Worm (Caenorhabditis elegans): ENCODE data around the gene nhr-236.

nhr-236 gene

ce11 chrIV:2327317-2327716, 2.1 kb downstream of the nhr-236 start:
- peak; percentile 59; the same call in 1 of the 2 replicates for TF ChIP-seq pha-4 (GFP tag; IDR thresholded peaks at IDR 0.05)
- no peak for TF ChIP-seq pha-4 (tag; optimal IDR thresholded peaks at IDR 0.05)
- 0 out of 2 replicates have a peak, but pooled peaks have one; percentile 7 for TF ChIP-seq Y48G9A.11 (GFP tag; IDR thresholded peaks at IDR 0.05)
- TF ChIP-seq zfp-3 (GFP tag; conservative IDR thresholded peaks at IDR 0.05): 0 out of 2 replicates have a peak, but pooled peaks have one; percentile 32
- TF ChIP-seq nhr-77 (tag; optimal IDR thresholded peaks at IDR 0.05): no peak
- TF ChIP-seq F26F4.8 (GFP tag; conservative IDR thresholded peaks at IDR 0.05): 0 out of 2 replicates have a peak, but pooled peaks have one; percentile 5
- no peak for TF ChIP-seq skn-1 (tag; optimal IDR thresholded peaks at IDR 0.05)
- TF ChIP-seq T26A8.4 (GFP tag; IDR thresholded peaks at IDR 0.05): 0 out of 2 replicates have a peak, but pooled peaks have one; percentile 17
- TF ChIP-seq mes-2 (tag; optimal IDR thresholded peaks at IDR 0.05; ENCODE audit: poor library complexity, severe bottlenecking): peak; percentile 6
- peak; percentile 57; the same call in 1 of the 2 replicates for TF ChIP-seq lim-7 (GFP tag; IDR thresholded peaks at IDR 0.05)
- peak in 1 of 2 experiments; percentile 96 for TF ChIP-seq unc-62 (GFP tag; optimal IDR thresholded peaks at IDR 0.05 in 1 of 2)
- TF ChIP-seq unc-62 (tag; optimal IDR thresholded peaks at IDR 0.05): no peak
- TF ChIP-seq ceh-28 (tag; optimal IDR thresholded peaks at IDR 0.05): peak; percentile 16
- no peak for TF ChIP-seq lsy-2 (tag; optimal IDR thresholded peaks at IDR 0.05)

- TF ChIP-seq unc-62 (GFP tag; optimal IDR thresholded peaks at IDR 0.05 in 1 of 2) (peak in 1 of 2 experiments; percentile 28), unc-62 (tag; optimal IDR thresholded peaks at IDR 0.05) (no peak), aly-2 (tag; optimal IDR thresholded peaks at IDR 0.05) (no peak)
Observed at ce11 chrIV:2322998-2323397, 6.4 kb downstream of the nhr-236 start, which contains the start of gene nsy-4. TSS of gene nsy-4 (plus strand) at chrIV:2323271.

- no peak for TF ChIP-seq nhr-42 (GFP tag; IDR thresholded peaks at IDR 0.05)
Observed at ce11 chrIV:2321546-2321945, 7.9 kb downstream of the nhr-236 start.

- TF ChIP-seq aha-1 (tag) (peak; percentile 92), nhr-237 (tag; optimal IDR thresholded peaks at IDR 0.05) (no peak)
Observed at ce11 chrIV:2320009-2320408, 9.4 kb downstream of the nhr-236 start.

- TF ChIP-seq mxl-2 (GFP tag; conservative IDR thresholded peaks at IDR 0.05): no peak
- TF ChIP-seq mdl-1 (tag; optimal IDR thresholded peaks at IDR 0.05): peak in 1 of 2 experiments; percentile 31
- TF ChIP-seq hmg-1.1 (GFP tag; IDR thresholded peaks at IDR 0.05): peak; percentile 84
- peak; percentile 73 for TF ChIP-seq dpl-1 (GFP tag; optimal IDR thresholded peaks at IDR 0.05)
- TF ChIP-seq T20F7.1 (GFP tag; optimal IDR thresholded peaks at IDR 0.05): peak; percentile 43
- no peak for TF ChIP-seq nhr-6 (tag; optimal IDR thresholded peaks at IDR 0.05)
- peak in 1 of 2 experiments; percentile 27 for TF ChIP-seq hif-1 (tag; optimal IDR thresholded peaks at IDR 0.05)
- TF ChIP-seq lin-13 (GFP tag; optimal IDR thresholded peaks at IDR 0.05): peak; percentile 88
- TF ChIP-seq nhr-41 (GFP tag; IDR thresholded peaks at IDR 0.05): no peak
- no peak for TF ChIP-seq fkh-10 (GFP tag; optimal IDR thresholded peaks at IDR 0.05)
- TF ChIP-seq ztf-7 (tag; optimal IDR thresholded peaks at IDR 0.05): no peak
- no peak for TF ChIP-seq aly-2 (tag; optimal IDR thresholded peaks at IDR 0.05)
- no peak for TF ChIP-seq dmd-9 (GFP tag; IDR thresholded peaks at IDR 0.05)
- no peak for TF ChIP-seq ceh-62 (tag; optimal IDR thresholded peaks at IDR 0.05)
- peak; percentile 61 to 63 for TF ChIP-seq lsy-2 (tag; optimal IDR thresholded peaks at IDR 0.05)
- peak; percentile 83 for TF ChIP-seq mxl-3 (GFP tag; optimal IDR thresholded peaks at IDR 0.05)
- no peak for TF ChIP-seq unc-62 (GFP tag; optimal IDR thresholded peaks at IDR 0.05 in 1 of 2)
- TF ChIP-seq unc-62 (tag; optimal IDR thresholded peaks at IDR 0.05): no peak
- TF ChIP-seq pqm-1 (tag; optimal IDR thresholded peaks at IDR 0.05): peak; percentile 89
- no peak for TF ChIP-seq zfp-3 (GFP tag; conservative IDR thresholded peaks at IDR 0.05)
- no peak for TF ChIP-seq daf-12 (tag; optimal IDR thresholded peaks at IDR 0.05)
- no peak for TF ChIP-seq F44E2.7 (GFP tag; IDR thresholded peaks at IDR 0.05)
- peak; percentile 78 for TF ChIP-seq mep-1 (tag; optimal IDR thresholded peaks at IDR 0.05)
- TF ChIP-seq nhr-77 (tag; optimal IDR thresholded peaks at IDR 0.05): peak; percentile 66
- no peak for TF ChIP-seq ZK546.5 (tag; optimal IDR thresholded peaks at IDR 0.05)
- 0 out of 2 replicates have a peak, but pooled peaks have one; percentile 35 for TF ChIP-seq lin-1 (GFP tag; IDR thresholded peaks at IDR 0.05)
- TF ChIP-seq mes-2 (tag; optimal IDR thresholded peaks at IDR 0.05; ENCODE audit: poor library complexity, severe bottlenecking): peak; percentile 53
- no peak for TF ChIP-seq spr-1 (tag; optimal IDR thresholded peaks at IDR 0.05)
- peak; percentile 70; the same call in 1 of the 2 replicates for TF ChIP-seq arid-1 (GFP tag; conservative IDR thresholded peaks at IDR 0.05)
- TF ChIP-seq nhr-10 (tag; optimal IDR thresholded peaks at IDR 0.05): peak; percentile 22
- TF ChIP-seq Y75B8A.6 (GFP tag; IDR thresholded peaks at IDR 0.05): no peak
- peak; percentile 84 for TF ChIP-seq aha-1 (tag)
- no peak for TF ChIP-seq snpc-4 (tag; optimal IDR thresholded peaks at IDR 0.05)
Observed at ce11 chrIV:2316796-2317195, 12.6 kb downstream of the nhr-236 start.

All from whole organism, L4 larva.